Fruit fly (Drosophila melanogaster): Measurements from ENCODE around the gene Usp32.

Gene Usp32

DNA sequence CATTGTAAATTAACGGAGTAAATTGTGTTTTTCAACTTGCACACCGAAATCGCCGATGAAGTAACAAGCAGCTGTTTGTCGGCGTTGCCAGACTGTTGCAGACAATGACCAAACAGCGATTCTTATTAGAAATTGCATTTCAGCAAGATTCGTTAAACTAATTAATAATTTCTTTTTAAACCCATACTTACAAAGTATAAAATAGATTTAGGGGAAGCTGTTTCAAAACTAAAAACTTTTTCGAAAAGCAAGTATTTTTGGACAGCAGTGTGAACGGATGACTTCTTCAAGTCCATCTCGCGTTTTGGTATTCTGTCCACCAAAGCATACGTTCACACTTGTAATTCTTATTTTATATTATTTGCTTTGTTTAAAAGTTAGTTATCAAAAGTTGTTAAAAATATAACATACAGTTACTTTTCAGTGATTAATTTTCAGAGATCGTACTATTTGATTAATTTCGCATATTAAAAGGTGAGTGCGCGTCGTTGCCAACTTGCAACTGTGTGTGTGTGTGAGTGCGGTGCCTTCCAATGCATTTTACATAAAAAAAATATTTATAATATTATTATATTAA is 57.6 kb downstream of the Usp32 start, which contains the start of the genes CG8004 and RhoGDI (continued):
- TF ChIP-seq CG14860 (GFP tag; IDR thresholded peaks at IDR 0.05; ENCODE audit: partially characterized antibody): no peak
- TF ChIP-seq zf30C (GFP tag; optimal IDR thresholded peaks at IDR 0.05): no peak
- peak; percentile 27 for TF ChIP-seq CG8089 (GFP tag; optimal IDR thresholded peaks at IDR 0.05)
- TF ChIP-seq CG4404 (GFP tag; IDR thresholded peaks at IDR 0.05): no peak
- no peak for TF ChIP-seq otp (GFP tag; IDR thresholded peaks at IDR 0.05)
- TF ChIP-seq CG12744 (GFP tag; optimal IDR thresholded peaks at IDR 0.05): peak; percentile 54
- peak; percentile 67 for TF ChIP-seq Xrp1 (GFP tag; IDR thresholded peaks at IDR 0.05)
- peak; percentile 18 for TF ChIP-seq CG10147 (GFP tag; optimal IDR thresholded peaks at IDR 0.05)
- no peak for TF ChIP-seq nerfin-2 (GFP tag; IDR thresholded peaks at IDR 0.05; ENCODE audit: partially characterized antibody)
- TF ChIP-seq D19B (GFP tag; optimal IDR thresholded peaks at IDR 0.05): no peak
- TF ChIP-seq p53 (GFP tag; optimal IDR thresholded peaks at IDR 0.05): peak; percentile 49
- no peak for TF ChIP-seq hth (optimal IDR thresholded peaks at IDR 0.05)
- peak; percentile 59 for TF ChIP-seq ranshi (GFP tag; IDR thresholded peaks at IDR 0.05)
- peak; percentile 63 for TF ChIP-seq CG17328 (GFP tag; IDR thresholded peaks at IDR 0.05)
- TF ChIP-seq gsb-n (tag; optimal IDR thresholded peaks at IDR 0.05): no peak
- peak; percentile 73 for TF ChIP-seq chn (GFP tag; optimal IDR thresholded peaks at IDR 0.05)
- no peak for TF ChIP-seq prd (optimal IDR thresholded peaks at IDR 0.05)
- peak; percentile 74 for TF ChIP-seq prd (GFP tag; IDR thresholded peaks at IDR 0.05)
- TF ChIP-seq CHES-1-like (GFP tag; optimal IDR thresholded peaks at IDR 0.05): peak; percentile 52
- TF ChIP-seq CG15601 (tag; optimal IDR thresholded peaks at IDR 0.05): peak; percentile 68
- TF ChIP-seq CG12391 (tag; optimal IDR thresholded peaks at IDR 0.05): peak; percentile 82
- TF ChIP-seq CG9876 (GFP tag; optimal IDR thresholded peaks at IDR 0.05): peak; percentile 14
- TF ChIP-seq CG7786 (GFP tag; optimal IDR thresholded peaks at IDR 0.05): peak; percentile 74
- TF ChIP-seq lilli (GFP tag; optimal IDR thresholded peaks at IDR 0.05): peak; percentile 86
- TF ChIP-seq klu (GFP tag; IDR thresholded peaks at IDR 0.05): no peak
- TF ChIP-seq stwl (tag; optimal IDR thresholded peaks at IDR 0.05): peak; percentile 70
- TF ChIP-seq Lim3 (GFP tag; IDR thresholded peaks at IDR 0.05): no peak
- peak; percentile 90 for TF ChIP-seq trem (tag; optimal IDR thresholded peaks at IDR 0.05)
- peak; percentile 48 for TF ChIP-seq tup (GFP tag; optimal IDR thresholded peaks at IDR 0.05)
- no peak for TF ChIP-seq Aef1 (GFP tag; IDR thresholded peaks at IDR 0.05)
- TF ChIP-seq Elba2 (GFP tag; optimal IDR thresholded peaks at IDR 0.05): peak; percentile 94
- peak; percentile 63 for TF ChIP-seq az2 (GFP tag; optimal IDR thresholded peaks at IDR 0.05)
- no peak for TF ChIP-seq inv (GFP tag; IDR thresholded peaks at IDR 0.05; ENCODE audit: partially characterized antibody)
- peak; percentile 28 for TF ChIP-seq dm (GFP tag; optimal IDR thresholded peaks at IDR 0.05)
- TF ChIP-seq CG8290 (GFP tag; optimal IDR thresholded peaks at IDR 0.05): peak; percentile 39
- peak in 1 of 2 experiments; percentile 30 for TF ChIP-seq CG8290 (tag; optimal IDR thresholded peaks at IDR 0.05)
- 0 out of 4 replicates have a peak, but pooled peaks have one; percentile 30 for TF ChIP-seq Gug (GFP tag; IDR thresholded peaks at IDR 0.05)
- TF ChIP-seq Fer3 (tag; optimal IDR thresholded peaks at IDR 0.05): peak; percentile 65
- TF ChIP-seq CG31388 (GFP tag; optimal IDR thresholded peaks at IDR 0.05): no peak
- TF ChIP-seq CG2889 (GFP tag; IDR thresholded peaks at IDR 0.05): peak; percentile 62
- TF ChIP-seq Side (GFP tag; optimal IDR thresholded peaks at IDR 0.05): peak; percentile 69
- TF ChIP-seq CG13894 (tag; optimal IDR thresholded peaks at IDR 0.05): peak; percentile 64
- TF ChIP-seq al (GFP tag; IDR thresholded peaks at IDR 0.05): 0 out of 2 replicates have a peak, but pooled peaks have one; percentile 9
- TF ChIP-seq Awh (GFP tag; IDR thresholded peaks at IDR 0.05): 0 out of 2 replicates have a peak, but pooled peaks have one; percentile 40
- TF ChIP-seq Meics (GFP tag; optimal IDR thresholded peaks at IDR 0.05): peak; percentile 49
- TF ChIP-seq CG1602 (GFP tag; optimal IDR thresholded peaks at IDR 0.05): peak; percentile 63
- 0 out of 2 replicates have a peak, but pooled peaks have one; percentile 32 for TF ChIP-seq CG32772 (GFP tag; IDR thresholded peaks at IDR 0.05)
- TF ChIP-seq ap (GFP tag; IDR thresholded peaks at IDR 0.05): no peak
- TF ChIP-seq CG6683 (GFP tag; optimal IDR thresholded peaks at IDR 0.05): no peak
- no peak for TF ChIP-seq Dref (GFP tag; IDR thresholded peaks at IDR 0.05)
- TF ChIP-seq Ada2b (GFP tag; IDR thresholded peaks at IDR 0.05): peak; percentile 46
- peak; percentile 68 for TF ChIP-seq Lhr (GFP tag; optimal IDR thresholded peaks at IDR 0.05)

All from whole organism, embryonic.